Fruit fly (Drosophila melanogaster): ENCODE measurements around the gene CG1958.

Gene CG1958

DNA sequence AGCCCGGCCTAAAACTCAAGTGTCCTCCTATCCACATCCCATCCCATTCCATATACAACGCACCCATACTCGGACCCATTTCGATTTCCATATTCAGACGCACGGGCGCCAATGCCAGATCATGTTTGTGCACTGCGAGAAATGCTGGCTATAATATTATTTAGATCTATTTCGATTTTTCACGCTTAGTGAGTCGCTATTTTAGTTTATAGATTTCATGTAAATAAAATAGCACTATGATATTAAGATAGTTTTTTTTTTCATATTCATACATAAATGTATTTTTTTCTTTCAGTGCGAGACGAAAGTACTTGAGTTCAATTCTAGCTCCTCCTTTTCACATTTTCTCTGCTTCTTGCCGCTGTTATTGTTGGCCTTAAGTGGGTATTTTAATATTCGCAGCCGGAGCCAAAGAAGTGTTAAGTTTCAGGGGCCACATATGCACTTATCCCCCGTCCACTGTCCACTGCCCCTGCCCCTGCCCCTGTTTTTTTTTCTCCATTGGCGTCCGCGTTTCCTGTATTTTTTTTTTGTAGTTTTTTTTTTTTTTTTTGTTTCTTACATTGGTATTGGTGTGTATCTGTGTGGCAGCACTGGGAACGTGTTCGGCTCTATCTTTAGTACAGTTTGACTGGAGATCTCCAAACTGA is 25.3 kb downstream of the CG1958 start (continued):
- TF ChIP-seq gro (GFP tag; optimal IDR thresholded peaks at IDR 0.05) (no peak), CG1529 (GFP tag; optimal IDR thresholded peaks at IDR 0.05) (peak; percentile 77), hbn (GFP tag; IDR thresholded peaks at IDR 0.05; ENCODE audit: partially characterized antibody) (no peak), CG11723 (GFP tag; optimal IDR thresholded peaks at IDR 0.05) (peak; percentile 59), crp (GFP tag; optimal IDR thresholded peaks at IDR 0.05) (peak in 1 of 2 experiments; percentile 16), dpn (GFP tag; optimal IDR thresholded peaks at IDR 0.05) (peak; percentile 21 to 71), unc-4 (GFP tag; IDR thresholded peaks at IDR 0.05; ENCODE audit: partially characterized antibody) (no peak), H2.0 (GFP tag; IDR thresholded peaks at IDR 0.05) (peak; percentile 43; the same call in 1 of the 2 replicates), dm (GFP tag; optimal IDR thresholded peaks at IDR 0.05) (peak; percentile 30), BEAF-32 (GFP tag; optimal IDR thresholded peaks at IDR 0.05) (no peak), CG17912 (GFP tag; optimal IDR thresholded peaks at IDR 0.05) (no peak), GATAe (GFP tag; conservative IDR thresholded peaks at IDR 0.05) (no peak), gsb (GFP tag; IDR thresholded peaks at IDR 0.05) (no peak), crc (GFP tag; optimal IDR thresholded peaks at IDR 0.05) (no peak), fu2 (GFP tag; optimal IDR thresholded peaks at IDR 0.05) (no peak), eyg (GFP tag; optimal IDR thresholded peaks at IDR 0.05) (no peak), Dll (GFP tag; IDR thresholded peaks at IDR 0.05; ENCODE audit: partially characterized antibody) (no peak), CG18619 (GFP tag; optimal IDR thresholded peaks at IDR 0.05) (peak; percentile 60), CG11085 (GFP tag; IDR thresholded peaks at IDR 0.05) (no peak), Ravus (GFP tag; IDR thresholded peaks at IDR 0.05) (no peak), NfI (GFP tag; optimal IDR thresholded peaks at IDR 0.05) (peak; percentile 21), en (GFP tag; optimal IDR thresholded peaks at IDR 0.05) (no peak), bigmax (GFP tag; optimal IDR thresholded peaks at IDR 0.05) (no peak), ab (GFP tag; optimal IDR thresholded peaks at IDR 0.05) (peak; percentile 0), H15 (GFP tag; IDR thresholded peaks at IDR 0.05) (no peak; the same call in 2 of the 3 replicates), Atf6 (GFP tag; IDR thresholded peaks at IDR 0.05) (no peak), pzg (GFP tag; optimal IDR thresholded peaks at IDR 0.05) (no peak), CG10959 (GFP tag; IDR thresholded peaks at IDR 0.05) (peak; percentile 88), CG4707 (GFP tag; optimal IDR thresholded peaks at IDR 0.05) (peak; percentile 58), Ssrp (tag; optimal IDR thresholded peaks at IDR 0.05) (peak; percentile 77), CG13296 (GFP tag; optimal IDR thresholded peaks at IDR 0.05) (peak; percentile 41), sc (optimal IDR thresholded peaks at IDR 0.05) (no peak), sc (GFP tag; optimal IDR thresholded peaks at IDR 0.05) (peak; percentile 73), sim (GFP tag; IDR thresholded peaks at IDR 0.05) (peak; percentile 66; the same call in 1 of the 2 replicates), pho (GFP tag; optimal IDR thresholded peaks at IDR 0.05) (peak; percentile 26), CG10979 (tag; optimal IDR thresholded peaks at IDR 0.05) (peak; percentile 93), Trl (optimal IDR thresholded peaks at IDR 0.05) (no peak), Trl (GFP tag; optimal IDR thresholded peaks at IDR 0.05) (peak; percentile 41), CG11695 (GFP tag; IDR thresholded peaks at IDR 0.05) (peak; percentile 66; the same call in 2 of the 3 replicates), tio (GFP tag; optimal IDR thresholded peaks at IDR 0.05) (peak; percentile 71), CG9215 (GFP tag; IDR thresholded peaks at IDR 0.05) (no peak), CTCF (GFP tag; optimal IDR thresholded peaks at IDR 0.05) (no peak), Antp (GFP tag; optimal IDR thresholded peaks at IDR 0.05) (peak; percentile 15), Scr (GFP tag; IDR thresholded peaks at IDR 0.05; ENCODE audit: partially characterized antibody) (no peak), croc (GFP tag; conservative IDR thresholded peaks at IDR 0.05) (peak; percentile 79), D19B (GFP tag; optimal IDR thresholded peaks at IDR 0.05) (no peak), CG15269 (tag; optimal IDR thresholded peaks at IDR 0.05) (peak; percentile 65), CG32772 (GFP tag; IDR thresholded peaks at IDR 0.05) (no peak; the same call in 1 of the 2 replicates), nau (GFP tag; optimal IDR thresholded peaks at IDR 0.05) (peak; percentile 34), Sin3A (optimal IDR thresholded peaks at IDR 0.05) (no peak), CG11093 (GFP tag; IDR thresholded peaks at IDR 0.05) (0 out of 3 replicates have a peak, but pooled peaks have one; percentile 47)

All from whole organism, embryonic.